Worm (Caenorhabditis elegans): Measurements from ENCODE around the gene C30F2.5.

The C30F2.5 gene

DNA sequence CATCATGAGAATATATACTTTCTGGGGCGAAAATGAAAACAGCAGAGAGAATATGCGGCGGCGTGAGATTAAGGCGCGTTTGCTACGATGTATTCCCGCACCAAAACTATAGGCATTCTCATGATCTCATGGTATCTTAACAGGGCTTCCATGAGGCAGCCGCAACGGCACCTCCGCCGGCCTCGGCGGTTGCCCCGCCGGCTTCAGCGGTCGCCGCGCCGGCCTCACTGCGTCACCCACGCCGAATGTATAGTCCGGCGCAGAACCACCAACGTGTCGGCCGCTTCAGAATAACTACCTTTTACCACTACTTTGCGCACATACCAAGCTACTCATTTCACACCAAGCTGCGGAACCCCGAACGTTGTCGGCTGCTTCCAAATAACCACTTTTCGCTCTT, 23.1 kb downstream of the C30F2.5 start:
- TF ChIP-seq somi-1 (GFP tag; optimal IDR thresholded peaks at IDR 0.05) (no peak), aptf-3 (GFP tag; IDR thresholded peaks at IDR 0.05) (no peak), egrh-3 (GFP tag; IDR thresholded peaks at IDR 0.05) (peak; percentile 87; the same call in 1 of the 2 replicates), F37B4.10 (GFP tag; IDR thresholded peaks at IDR 0.05) (0 out of 2 replicates have a peak, but pooled peaks have one; percentile 4), zfh-2 (GFP tag; conservative IDR thresholded peaks at IDR 0.05) (peak; percentile 94)

DNA sequence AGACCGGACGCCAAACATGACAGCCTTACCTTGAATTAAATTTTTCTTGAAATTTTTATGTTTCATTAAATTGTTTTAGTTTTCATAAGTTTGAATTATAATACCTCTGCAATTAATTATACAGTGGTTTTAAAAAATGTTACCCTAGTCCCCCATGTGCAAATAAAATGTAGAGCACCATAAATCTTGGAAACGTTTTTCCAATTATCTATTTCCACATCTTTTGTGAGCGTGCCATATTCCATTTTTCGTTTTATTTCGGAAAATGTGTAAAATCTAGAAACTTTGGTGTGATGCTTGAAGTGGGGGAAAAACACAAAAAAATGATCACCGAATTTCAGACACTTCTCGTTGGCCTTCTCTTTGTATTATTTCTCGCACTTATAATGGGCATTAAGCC, 28.2 kb downstream of the C30F2.5 start:
- no peak for TF ChIP-seq F22D6.2 (tag; optimal IDR thresholded peaks at IDR 0.05)
- TF ChIP-seq lin-26 (GFP tag; IDR thresholded peaks at IDR 0.05), result no peak
- no peak for TF ChIP-seq mcd-1 (GFP tag; IDR thresholded peaks at IDR 0.05)
- TF ChIP-seq athp-1 (tag; optimal IDR thresholded peaks at IDR 0.05), result no peak
- TF ChIP-seq let-607 (tag; optimal IDR thresholded peaks at IDR 0.05), result no peak
- TF ChIP-seq egl-44 (GFP tag; IDR thresholded peaks at IDR 0.05), result no peak
- no peak for TF ChIP-seq lir-1 (GFP tag; conservative IDR thresholded peaks at IDR 0.05)
- no peak for TF ChIP-seq nfyb-1 (GFP tag; IDR thresholded peaks at IDR 0.05)
- no peak for TF ChIP-seq C06A6.2 (GFP tag; conservative IDR thresholded peaks at IDR 0.05)
- TF ChIP-seq xnd-1 (tag; optimal IDR thresholded peaks at IDR 0.05), result no peak
- TF ChIP-seq nhr-27 (tag; optimal IDR thresholded peaks at IDR 0.05), result no peak
- no peak for TF ChIP-seq hlh-12 (tag; optimal IDR thresholded peaks at IDR 0.05)
- no peak for TF ChIP-seq ztf-25 (GFP tag; IDR thresholded peaks at IDR 0.05)

DNA sequence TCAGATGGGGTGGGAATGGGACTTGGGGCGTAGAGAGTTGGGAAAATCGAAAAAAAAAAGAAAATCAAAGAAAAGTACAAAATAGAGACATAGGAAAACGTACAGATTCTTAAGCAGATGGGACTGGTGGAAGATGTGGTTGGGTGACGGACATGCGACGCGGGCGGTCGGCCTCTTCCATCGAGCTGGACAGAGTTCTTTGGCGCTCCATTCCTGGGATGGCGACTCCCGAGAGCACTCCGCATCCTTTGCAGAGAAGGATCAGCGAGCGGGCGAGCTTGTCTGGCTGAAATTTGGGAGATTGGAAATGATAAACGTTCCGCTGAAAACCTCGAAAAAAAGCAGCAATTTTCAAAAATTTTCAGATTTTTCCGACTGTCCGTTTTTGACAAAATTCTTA, 29.8 kb downstream of the C30F2.5 start:
- TF ChIP-seq ztf-6 (GFP tag; IDR thresholded peaks at IDR 0.05), result no peak
- TF ChIP-seq rcor-1 (GFP tag; IDR thresholded peaks at IDR 0.05), result no peak
- TF ChIP-seq zfh-2 (GFP tag; conservative IDR thresholded peaks at IDR 0.05), result peak; percentile 56; the same call in 1 of the 2 replicates
- 0 out of 2 replicates have a peak, but pooled peaks have one; percentile 49 for TF ChIP-seq madf-3 (GFP tag; IDR thresholded peaks at IDR 0.05)
- TF ChIP-seq rec-8 (tag; optimal IDR thresholded peaks at IDR 0.05), result no peak
- TF ChIP-seq xnd-1 (tag; optimal IDR thresholded peaks at IDR 0.05), result no peak
- peak; percentile 58; the same call in 1 of the 2 replicates for TF ChIP-seq egrh-3 (GFP tag; IDR thresholded peaks at IDR 0.05)
- no peak for TF ChIP-seq let-526 (GFP tag; IDR thresholded peaks at IDR 0.05)
- no peak for TF ChIP-seq dpl-1 (GFP tag; optimal IDR thresholded peaks at IDR 0.05)

DNA sequence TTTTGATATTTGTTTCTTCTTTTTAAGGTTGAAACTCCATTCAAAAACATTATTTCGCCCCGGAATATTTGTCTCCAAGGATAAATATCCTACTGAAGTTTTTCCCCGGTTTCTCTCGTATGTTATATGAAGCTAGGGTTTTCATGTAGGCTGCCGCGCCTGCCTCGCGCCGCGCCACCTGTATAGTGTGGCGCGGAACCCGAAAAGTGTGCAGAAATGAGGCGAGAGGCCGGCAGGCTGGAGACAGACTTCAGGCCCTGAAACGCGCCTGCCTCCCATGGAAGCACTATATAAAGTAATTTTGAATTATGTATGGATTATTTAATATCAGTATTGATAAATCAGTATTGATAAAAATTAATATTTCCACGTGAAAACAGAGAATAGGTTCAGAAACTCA, 30.3 kb downstream of the C30F2.5 start:
- TF ChIP-seq cebp-1 (GFP tag; IDR thresholded peaks at IDR 0.05), result no peak
- TF ChIP-seq cebp-1 (tag; optimal IDR thresholded peaks at IDR 0.05), result no peak
- no peak for TF ChIP-seq madf-6 (GFP tag; IDR thresholded peaks at IDR 0.05)
- TF ChIP-seq egl-18 (GFP tag; IDR thresholded peaks at IDR 0.05), result no peak
- no peak for TF ChIP-seq cebp-2 (GFP tag; IDR thresholded peaks at IDR 0.05)
- TF ChIP-seq F37B4.10 (GFP tag; IDR thresholded peaks at IDR 0.05), result 0 out of 2 replicates have a peak, but pooled peaks have one; percentile 53
- no peak for TF ChIP-seq aptf-3 (GFP tag; IDR thresholded peaks at IDR 0.05)
- TF ChIP-seq attf-5 (GFP tag; optimal IDR thresholded peaks at IDR 0.05), result no peak
- TF ChIP-seq nhr-120 (GFP tag; IDR thresholded peaks at IDR 0.05), result 0 out of 2 replicates have a peak, but pooled peaks have one; percentile 68

DNA sequence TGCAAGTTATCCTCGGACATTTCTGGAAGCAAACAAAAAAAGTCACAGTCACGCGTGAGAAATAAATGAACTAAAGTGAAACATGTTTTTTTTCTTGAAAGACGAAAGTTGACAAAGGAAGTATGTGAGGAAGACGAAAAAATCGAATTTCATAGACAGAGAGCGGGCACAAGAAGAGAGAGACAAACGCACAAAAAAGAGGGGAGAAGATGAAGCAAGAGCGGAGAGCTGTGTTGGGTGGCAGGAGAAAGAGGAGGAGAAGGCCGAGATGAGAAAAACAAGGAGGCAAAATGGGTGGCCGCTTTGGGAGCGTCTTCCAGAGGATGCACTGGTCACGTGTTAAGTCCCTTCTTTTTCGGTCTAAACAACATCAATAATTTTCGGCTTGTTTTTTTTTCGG, 34.3 kb downstream of the C30F2.5 start, which contains the start of gene ZK1073.1:
Gene ZK1073.1, minus strand, starts transcription at position 72 of the 400 bp plus-strand sequence.
- TF ChIP-seq let-607 (tag; optimal IDR thresholded peaks at IDR 0.05) (no peak), him-1 (tag; optimal IDR thresholded peaks at IDR 0.05) (no peak), nhr-80 (tag; optimal IDR thresholded peaks at IDR 0.05) (no peak), hlh-26 (GFP tag; conservative IDR thresholded peaks at IDR 0.05) (no peak), attf-3 (GFP tag; conservative IDR thresholded peaks at IDR 0.05) (no peak), B0261.1 (tag; optimal IDR thresholded peaks at IDR 0.05) (no peak), snpc-4 (GFP tag; optimal IDR thresholded peaks at IDR 0.05) (no peak), snpc-4 (tag; optimal IDR thresholded peaks at IDR 0.05) (peak in 1 of 4 experiments; percentile 14), ztf-25 (GFP tag; IDR thresholded peaks at IDR 0.05) (no peak), lin-35 (GFP tag; optimal IDR thresholded peaks at IDR 0.05) (peak in 1 of 3 experiments; percentile 37), athp-1 (tag; optimal IDR thresholded peaks at IDR 0.05) (no peak), die-1 (tag; optimal IDR thresholded peaks at IDR 0.05) (no peak), aptf-3 (GFP tag; IDR thresholded peaks at IDR 0.05) (no peak), F10E7.11 (tag; optimal IDR thresholded peaks at IDR 0.05) (no peak), ccch-3 (GFP tag; optimal IDR thresholded peaks at IDR 0.05) (no peak), rcor-1 (GFP tag; IDR thresholded peaks at IDR 0.05) (peak; percentile 35; the same call in 1 of the 2 replicates), F22D6.2 (tag; optimal IDR thresholded peaks at IDR 0.05) (no peak), cebp-1 (GFP tag; IDR thresholded peaks at IDR 0.05) (no peak), cebp-1 (tag; optimal IDR thresholded peaks at IDR 0.05) (peak; percentile 62)

All from whole organism, young adult.